Worm (Caenorhabditis elegans) whole organism, L4 larva: Measurements from ENCODE around the gene C42D4.13.
A peak's percentile ranks its signal among the peaks of the same experiment; 100 is the strongest.

ENCODE experiments used
- F37D6.2 ChIP-seq: sonication (generic microtip); optimal IDR thresholded peaks from 2 replicates; lab custom pipeline; 2016; ENCODE audit warnings: mild to moderate bottlenecking, missing genetic modification characterization, missing compliant biosample characterization
- R02D3.7 ChIP-seq: fragments of 150-350 bp; sonication (generic microtip); optimal IDR thresholded peaks from 3 replicates; lab custom pipeline; 2014; ENCODE audit warnings: missing biosample characterization, missing genetic modification characterization
- T26A8.4 ChIP-seq: fragments of 200-800 bp; sonication (Bioruptor generic); IDR thresholded peaks from 2 replicates; pipeline ENCODE4 v1.3.6; 2022; ENCODE audit warnings: missing genetic modification characterization, missing compliant biosample characterization
- ZK337.2 ChIP-seq: fragments of 200-800 bp; sonication (Bioruptor generic); IDR thresholded peaks from 2 replicates; pipeline ENCODE4 v1.3.6; 2022; ENCODE audit warnings: missing genetic modification reagents, missing genetic modification characterization, missing compliant biosample characterization
- ama-1 ChIP-seq: fragments of 150-350 bp; optimal IDR thresholded peaks from 2 replicates; lab custom pipeline; 2014; ENCODE audit warnings: inconsistent platforms, mixed read lengths
- ceh-32 ChIP-seq: sonication (generic microtip); optimal IDR thresholded peaks from 2 replicates; lab custom pipeline; 2016; ENCODE audit warnings: mild to moderate bottlenecking, missing genetic modification characterization, missing compliant biosample characterization; ENCODE audit not compliant: poor library complexity
- fkh-10 ChIP-seq: fragments of 150-350 bp; optimal IDR thresholded peaks from 2 replicates; lab custom pipeline; 2014; ENCODE audit warnings: missing biosample characterization, missing genetic modification reagents, missing genetic modification characterization
- jun-1 ChIP-seq: fragments of 150-350 bp; optimal IDR thresholded peaks from 2 replicates; lab custom pipeline; 2014; ENCODE audit warnings: missing biosample characterization, missing genetic modification reagents, missing genetic modification characterization
- pha-4 ChIP-seq, 2 experiments: fragments of 150-350 bp in 1 of 2; fragments of 200-800 bp in 1 of 2; sonication (Bioruptor generic) in 1 of 2; IDR thresholded peaks in 1 of 2; optimal IDR thresholded peaks in 1 of 2; 2 replicates each; pipeline versions ENCODE4 v1.3.6 to Lab custom; 2014 to 2022; ENCODE audit warnings: missing genetic modification characterization in 2 of 2, missing genetic modification reagents in 2 of 2, missing biosample characterization in 1 of 2, missing compliant biosample characterization in 1 of 2
- php-3 ChIP-seq: fragments of 200-800 bp; sonication (Bioruptor generic); IDR thresholded peaks from 2 replicates; pipeline ENCODE4 v1.3.6; 2022; ENCODE audit warnings: missing genetic modification reagents, missing genetic modification characterization, missing compliant biosample characterization
- snpc-4 ChIP-seq: fragments of 150-350 bp; optimal IDR thresholded peaks from 2 replicates; lab custom pipeline; 2014; ENCODE audit warnings: missing biosample characterization, missing genetic modification characterization
- zfp-3 ChIP-seq: fragments of 200-800 bp; sonication (Bioruptor generic); conservative IDR thresholded peaks from 2 replicates; pipeline ENCODE4 v1.3.6; 2022; ENCODE audit warnings: missing genetic modification reagents, missing genetic modification characterization, missing compliant biosample characterization

- TF ChIP-seq F37D6.2: peak; percentile 4
- TF ChIP-seq snpc-4: no peak
- TF ChIP-seq jun-1: no peak
- no peak for TF ChIP-seq R02D3.7
- no peak for TF ChIP-seq ceh-32 (tag; lab: Kevin White, UChicago)
- no peak for TF ChIP-seq ama-1 (lab: Kevin White, UChicago)
- no peak for TF ChIP-seq zfp-3 (GFP tag; lab: Robert Waterston, UW)
- no peak for TF ChIP-seq pha-4 (GFP tag; IDR thresholded peaks at IDR 0.05; lab: Robert Waterston, UW)
- no peak for TF ChIP-seq pha-4 (tag; optimal IDR thresholded peaks at IDR 0.05; lab: Kevin White, UChicago)
- TF ChIP-seq fkh-10: peak; percentile 56
- 0 out of 2 replicates have a peak, but pooled peaks have one; percentile 41 for TF ChIP-seq T26A8.4
- TF ChIP-seq ZK337.2: no peak
- peak; percentile 62; the same call in 1 of the 2 replicates for TF ChIP-seq php-3 (GFP tag; lab: Robert Waterston, UW)
Measured at ce11 chrIV:7235382-7235917, 47.5 kb upstream of the C42D4.13 start.
